Worm (Caenorhabditis elegans) whole organism, early embryonic: ENCODE results near the gene cha-1.

Source experiments
- B0310.2 ChIP-seq: sonication (generic microtip); optimal IDR thresholded peaks from 2 replicates; lab custom pipeline; 2016; ENCODE audit warnings: mild to moderate bottlenecking, missing genetic modification characterization, missing compliant biosample characterization
- F13C5.2 ChIP-seq: sonication (generic microtip); optimal IDR thresholded peaks from 2 replicates; lab custom pipeline; 2017; ENCODE audit warnings: mild to moderate bottlenecking, missing genetic modification characterization, inconsistent platforms, missing compliant biosample characterization
- aly-1 ChIP-seq: sonication (generic microtip); optimal IDR thresholded peaks from 2 replicates; lab custom pipeline; 2016; ENCODE audit warnings: missing genetic modification characterization, missing compliant biosample characterization
- ama-1 ChIP-seq: fragments of 150-350 bp; optimal IDR thresholded peaks from 2 replicates; lab custom pipeline; 2014
- ceh-13 ChIP-seq: fragments of 200-800 bp; sonication (Bioruptor generic); optimal IDR thresholded peaks from 2 replicates; lab custom pipeline; 2018; ENCODE audit warnings: mild to moderate bottlenecking, missing genetic modification characterization, missing compliant biosample characterization
- ceh-36 ChIP-seq: sonication (generic microtip); optimal IDR thresholded peaks from 2 replicates; lab custom pipeline; 2016; ENCODE audit warnings: missing genetic modification characterization, inconsistent platforms, missing compliant biosample characterization
- ets-7 ChIP-seq: sonication (generic microtip); optimal IDR thresholded peaks from 2 replicates; lab custom pipeline; 2016; ENCODE audit warnings: missing genotype, missing genetic modification characterization, missing compliant biosample characterization
- flt-1 ChIP-seq: fragments of 200-800 bp; sonication (Bioruptor generic); IDR thresholded peaks from 2 replicates; pipeline ENCODE4 v1.3.6; 2022; ENCODE audit warnings: missing genetic modification characterization, missing compliant biosample characterization
- hmbx-1 ChIP-seq: sonication (generic microtip); optimal IDR thresholded peaks from 2 replicates; lab custom pipeline; 2016; ENCODE audit warnings: mild to moderate bottlenecking, missing genetic modification characterization, missing compliant biosample characterization
- hmg-4 ChIP-seq: fragments of 200-800 bp; sonication (Bioruptor generic); optimal IDR thresholded peaks from 2 replicates; lab custom pipeline; 2018; ENCODE audit warnings: mild to moderate bottlenecking, missing genetic modification characterization, missing compliant biosample characterization
- hnd-1 ChIP-seq: sonication (generic microtip); optimal IDR thresholded peaks from 2 replicates; lab custom pipeline; 2016; ENCODE audit warnings: missing genetic modification characterization, missing compliant biosample characterization
- pes-1 ChIP-seq: fragments of 200-800 bp; sonication (Bioruptor generic); IDR thresholded peaks from 2 replicates; pipeline ENCODE4 v1.3.6; 2022; ENCODE audit warnings: missing genetic modification reagents, missing genetic modification characterization, missing compliant biosample characterization
- scrt-1 ChIP-seq: fragments of 200-800 bp; sonication (Bioruptor generic); IDR thresholded peaks from 2 replicates; pipeline ENCODE4 v1.3.6; 2022; ENCODE audit warnings: missing genetic modification characterization, missing compliant biosample characterization
- sea-1 ChIP-seq: fragments of 200-800 bp; sonication (Bioruptor generic); conservative IDR thresholded peaks from 2 replicates; pipeline ENCODE4 v1.3.6; 2022; ENCODE audit warnings: missing genetic modification characterization, missing compliant biosample characterization
- tbx-11 ChIP-seq: fragments of 200-800 bp; sonication (Bioruptor generic); IDR thresholded peaks from 2 replicates; pipeline ENCODE4 v1.3.6; 2022; ENCODE audit warnings: missing genetic modification characterization, missing compliant biosample characterization
- tbx-37 ChIP-seq: fragments of 200-800 bp; sonication (Bioruptor generic); conservative IDR thresholded peaks from 2 replicates; pipeline ENCODE4 v1.3.6; 2022; ENCODE audit warnings: missing genetic modification reagents, missing genetic modification characterization, missing compliant biosample characterization
- tra-4 ChIP-seq: sonication (generic microtip); optimal IDR thresholded peaks from 2 replicates; lab custom pipeline; 2017; ENCODE audit warnings: missing genetic modification characterization, missing compliant biosample characterization

Gene cha-1

DNA sequence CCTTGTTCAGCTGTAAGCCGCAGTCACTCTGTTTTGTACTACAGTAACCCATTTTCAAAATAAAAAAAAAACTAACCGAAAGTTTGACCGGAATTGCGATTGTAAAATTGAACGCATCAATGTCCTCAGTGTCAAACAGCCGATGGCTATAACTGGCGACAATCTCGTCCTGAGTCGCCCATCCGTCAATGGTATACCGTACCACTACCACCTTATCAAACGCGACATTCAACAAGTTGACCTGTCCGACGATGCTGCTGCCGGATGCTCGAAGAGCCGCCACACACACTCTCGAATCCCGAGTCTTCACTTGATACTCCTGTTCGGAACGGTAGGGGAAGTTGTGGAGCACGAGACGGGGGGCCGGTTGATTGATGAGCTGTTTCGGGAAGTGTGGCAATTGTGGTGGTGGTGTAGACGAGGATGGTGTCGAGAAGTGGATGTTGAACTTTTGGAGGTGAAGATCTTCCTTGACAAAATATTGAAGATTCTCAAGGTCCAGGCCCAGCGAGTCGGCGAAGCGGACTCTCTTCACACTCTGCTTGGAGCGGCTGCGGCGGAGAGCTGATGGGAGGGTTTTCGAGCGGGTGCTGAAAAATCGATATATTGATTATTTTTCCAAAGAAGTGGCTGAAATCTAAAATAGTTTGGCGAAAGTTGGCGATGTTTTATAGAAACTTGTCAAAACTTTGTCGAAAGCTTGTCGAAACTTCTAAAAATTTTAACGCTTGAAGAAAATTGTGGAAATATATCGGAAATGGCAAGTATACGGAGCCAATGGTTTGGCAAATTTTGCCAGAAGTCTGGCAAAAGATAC, 22.0 kb upstream of the cha-1 start:
- no peak for TF ChIP-seq aly-1
- TF ChIP-seq sea-1 = no peak

DNA sequence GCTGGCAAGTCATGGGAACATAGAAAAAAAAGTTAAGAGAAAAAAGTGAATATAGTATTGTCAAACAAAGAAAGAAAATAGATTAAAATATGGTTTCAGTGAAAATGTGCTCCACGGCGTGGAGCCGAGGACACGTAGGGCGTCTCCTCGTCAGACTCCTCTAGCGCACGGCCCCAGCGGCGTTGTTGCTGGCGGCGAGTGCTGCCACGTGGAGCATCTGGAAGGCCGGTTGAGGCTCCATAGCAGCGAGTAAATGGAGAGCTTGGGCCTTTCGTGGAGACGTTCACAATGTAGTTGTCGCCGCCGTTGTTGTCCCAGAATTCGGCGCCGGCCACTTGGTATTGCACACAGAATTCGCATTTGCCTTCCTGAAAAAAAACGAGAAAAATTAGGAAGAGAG, 21.0 kb upstream of the cha-1 start:
- TF ChIP-seq scrt-1 (GFP tag; lab: Robert Waterston, UW) (no peak), pes-1 (GFP tag; lab: Robert Waterston, UW) (no peak), hmg-4 (no peak), tbx-11 (GFP tag; lab: Robert Waterston, UW) (no peak), sea-1 (no peak), aly-1 (no peak), B0310.2 (tag; lab: Kevin White, UChicago) (no peak), tra-4 (no peak), hnd-1 (tag; lab: Kevin White, UChicago) (no peak), ets-7 (tag; lab: Kevin White, UChicago) (no peak), ceh-36 (no peak), F13C5.2 (tag; lab: Kevin White, UChicago) (no peak), hmbx-1 (no peak), flt-1 (GFP tag; lab: Robert Waterston, UW) (no peak), tbx-37 (no peak), ceh-13 (GFP tag; lab: Kevin White, UChicago) (no peak), ama-1 (lab: Kevin White, UChicago) (no peak)

DNA sequence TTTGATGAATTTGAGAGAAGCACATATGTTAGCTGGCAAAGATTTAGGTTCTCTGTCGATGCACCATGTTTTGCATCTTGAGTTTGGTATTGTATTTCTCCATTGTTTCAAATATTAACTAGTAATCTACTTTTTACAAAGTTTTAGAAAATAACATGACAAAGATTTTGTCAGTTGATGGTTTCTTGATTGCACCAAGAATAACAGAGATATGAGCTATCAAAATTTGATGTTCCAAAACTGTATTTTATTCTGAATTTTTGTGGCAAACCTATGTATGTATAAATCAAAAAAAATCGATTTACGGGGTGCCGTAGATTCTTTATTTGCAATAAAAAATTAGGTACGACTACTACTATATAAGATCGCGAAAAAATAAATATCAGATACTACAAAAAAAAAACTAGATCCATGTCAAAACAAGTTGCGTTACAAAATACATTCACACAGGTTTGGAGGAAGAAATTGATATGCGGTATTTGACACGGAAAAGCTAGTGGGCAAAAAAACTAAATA, 20.4 kb upstream of the cha-1 start:
- TF ChIP-seq tbx-37 = no peak
- no peak for TF ChIP-seq aly-1
- no peak for TF ChIP-seq scrt-1 (GFP tag; lab: Robert Waterston, UW)
- no peak for TF ChIP-seq hmg-4
- no peak for TF ChIP-seq F13C5.2 (tag; lab: Kevin White, UChicago)
- TF ChIP-seq hnd-1 (tag; lab: Kevin White, UChicago) = no peak
- no peak for TF ChIP-seq ets-7 (tag; lab: Kevin White, UChicago)
- no peak for TF ChIP-seq ceh-36
- TF ChIP-seq tra-4 = no peak
- no peak for TF ChIP-seq sea-1
- TF ChIP-seq hmbx-1 = no peak
- TF ChIP-seq ama-1 (lab: Kevin White, UChicago) = no peak
- TF ChIP-seq pes-1 (GFP tag; lab: Robert Waterston, UW) = no peak
- no peak for TF ChIP-seq tbx-11 (GFP tag; lab: Robert Waterston, UW)
- TF ChIP-seq flt-1 (GFP tag; lab: Robert Waterston, UW) = no peak
- TF ChIP-seq B0310.2 (tag; lab: Kevin White, UChicago) = no peak
- TF ChIP-seq ceh-13 (GFP tag; lab: Kevin White, UChicago) = no peak

DNA sequence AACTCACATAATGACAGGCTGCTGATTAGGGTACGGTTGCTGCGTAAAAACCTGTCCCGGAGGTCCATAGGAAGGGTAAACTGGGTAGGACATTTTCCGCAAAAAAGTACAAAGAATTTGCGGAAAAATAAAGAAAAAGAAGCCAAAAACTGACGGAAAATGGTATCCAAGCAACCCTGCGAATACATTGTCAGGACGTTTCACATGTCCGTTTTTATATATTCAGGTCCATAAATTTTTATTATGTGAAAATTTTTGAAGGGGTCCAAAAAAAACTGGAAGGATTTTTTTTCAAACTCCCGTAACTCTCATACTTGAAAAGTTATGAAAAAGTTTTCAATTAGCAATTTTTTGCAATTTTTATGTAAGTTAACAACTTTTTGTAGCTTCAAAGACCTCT, 17.7 kb upstream of the cha-1 start, which contains the start of gene CC8.3:
TSS of gene CC8.3 (minus strand) at position 101 of the 400 bp plus-strand sequence.
- no peak for TF ChIP-seq hmbx-1
- no peak for TF ChIP-seq B0310.2 (tag; lab: Kevin White, UChicago)
- TF ChIP-seq aly-1 = no peak
- TF ChIP-seq hmg-4 = no peak
- TF ChIP-seq flt-1 (GFP tag; lab: Robert Waterston, UW) = no peak
- no peak for TF ChIP-seq pes-1 (GFP tag; lab: Robert Waterston, UW)
- no peak for TF ChIP-seq ceh-36
- no peak for TF ChIP-seq scrt-1 (GFP tag; lab: Robert Waterston, UW)
- TF ChIP-seq sea-1 = no peak
- no peak for TF ChIP-seq F13C5.2 (tag; lab: Kevin White, UChicago)
- no peak for TF ChIP-seq ama-1 (lab: Kevin White, UChicago)
- no peak for TF ChIP-seq ets-7 (tag; lab: Kevin White, UChicago)
- no peak for TF ChIP-seq tbx-37
- TF ChIP-seq hnd-1 (tag; lab: Kevin White, UChicago) = no peak

DNA sequence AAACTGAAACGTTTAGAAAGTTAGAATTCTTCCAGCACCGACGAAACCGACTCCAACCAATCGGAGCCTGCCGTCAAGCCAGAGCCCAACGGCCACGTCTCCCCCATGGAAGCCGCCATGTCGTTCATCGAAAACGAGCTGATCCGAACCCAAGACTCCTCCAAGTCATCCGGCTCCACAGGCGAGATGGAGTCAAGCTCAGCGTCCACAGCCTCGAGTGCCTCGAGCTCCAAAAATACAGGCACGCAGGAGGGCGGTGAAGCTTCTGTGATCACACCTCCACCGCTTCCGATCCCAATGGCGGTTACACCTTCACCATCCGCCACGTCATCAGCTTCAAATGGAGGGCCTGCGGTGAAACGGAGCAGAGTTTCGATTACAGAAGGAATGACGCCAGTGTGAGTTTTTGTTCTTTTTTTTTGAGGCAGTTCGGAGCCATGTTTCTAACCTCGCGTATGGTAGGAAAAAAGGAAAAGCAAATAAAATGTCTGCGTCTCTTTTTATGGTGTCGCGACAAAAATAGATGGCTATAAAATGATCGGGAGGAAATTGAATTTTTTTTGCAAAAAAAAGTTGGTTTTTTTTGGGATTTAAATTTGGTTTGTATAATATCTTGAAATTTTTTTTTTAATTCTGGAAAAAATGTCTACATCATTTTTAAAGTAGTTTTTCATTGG, 13.9 kb upstream of the cha-1 start:
- TF ChIP-seq hnd-1 (tag; lab: Kevin White, UChicago) = no peak
- no peak for TF ChIP-seq F13C5.2 (tag; lab: Kevin White, UChicago)
- TF ChIP-seq hmbx-1 = no peak
- TF ChIP-seq tra-4 = no peak
- no peak for TF ChIP-seq hmg-4
- TF ChIP-seq tbx-11 (GFP tag; lab: Robert Waterston, UW) = no peak
- TF ChIP-seq ets-7 (tag; lab: Kevin White, UChicago) = no peak
- TF ChIP-seq sea-1 = no peak
- no peak for TF ChIP-seq ceh-36
- TF ChIP-seq ceh-13 (GFP tag; lab: Kevin White, UChicago) = no peak
- no peak for TF ChIP-seq B0310.2 (tag; lab: Kevin White, UChicago)
- no peak for TF ChIP-seq scrt-1 (GFP tag; lab: Robert Waterston, UW)
- no peak for TF ChIP-seq ama-1 (lab: Kevin White, UChicago)
- TF ChIP-seq tbx-37 = no peak
- no peak for TF ChIP-seq aly-1
- TF ChIP-seq pes-1 (GFP tag; lab: Robert Waterston, UW) = no peak
- no peak for TF ChIP-seq flt-1 (GFP tag; lab: Robert Waterston, UW)

DNA sequence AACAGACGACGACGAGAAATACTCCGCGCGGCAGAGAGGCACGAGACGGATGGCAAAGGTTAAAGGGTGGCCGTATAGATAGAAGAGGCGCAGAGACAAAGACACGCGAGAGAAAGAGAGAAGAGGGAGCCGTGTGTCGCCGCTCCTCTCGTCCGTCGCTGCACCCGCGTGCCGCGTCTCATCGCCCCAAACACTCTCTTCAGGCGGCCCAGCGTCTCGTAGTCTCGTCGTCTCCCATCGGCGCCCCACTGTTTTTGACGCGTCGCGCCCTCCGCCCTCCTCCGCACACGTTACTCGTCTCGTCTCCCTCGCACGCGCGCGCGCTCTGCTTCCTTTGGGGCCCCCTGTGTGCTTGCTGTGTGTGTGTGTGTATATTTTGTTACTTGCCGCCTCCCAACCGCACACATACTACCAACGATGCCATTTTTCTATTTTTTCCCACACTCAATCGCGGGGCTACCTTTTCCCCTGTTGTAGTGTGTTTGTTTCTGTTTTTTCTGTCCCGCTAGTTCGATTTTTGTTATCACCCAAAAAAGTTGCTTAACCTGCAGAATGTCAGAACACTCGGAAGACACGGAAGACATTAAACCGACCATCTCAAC, 12.1 kb upstream of the cha-1 start, which contains the start of gene madf-9:
TSS of gene madf-9 (plus strand) at position 552 of the 602 bp plus-strand sequence.
- TF ChIP-seq B0310.2 (tag; lab: Kevin White, UChicago) (no peak), ceh-36 (no peak), aly-1 (no peak), hnd-1 (tag; lab: Kevin White, UChicago) (no peak), ceh-13 (GFP tag; lab: Kevin White, UChicago) (no peak), hmg-4 (no peak), pes-1 (GFP tag; lab: Robert Waterston, UW) (no peak), tbx-11 (GFP tag; lab: Robert Waterston, UW) (0 out of 2 replicates have a peak, but pooled peaks have one; percentile 21), tbx-37 (no peak), F13C5.2 (tag; lab: Kevin White, UChicago) (peak; percentile 30)
